Worm (Caenorhabditis elegans) whole organism, late embryonic: ENCODE results near the gene C43H6.4.

ENCODE experiments used
- C08G9.2 ChIP-seq: sonication (generic microtip); optimal IDR thresholded peaks from 2 replicates; lab custom pipeline; 2016; ENCODE audit warnings: mild to moderate bottlenecking, missing genetic modification characterization, moderate library complexity, missing compliant biosample characterization
- C38D4.7 ChIP-seq: fragments of 200-800 bp; sonication (Bioruptor generic); optimal IDR thresholded peaks from 2 replicates; lab custom pipeline; 2018; ENCODE audit warnings: mild to moderate bottlenecking, missing genetic modification characterization, moderate library complexity, missing compliant biosample characterization
- F13H6.1 ChIP-seq: sonication (generic microtip); optimal IDR thresholded peaks from 2 replicates; lab custom pipeline; 2016; ENCODE audit warnings: missing genetic modification characterization, missing compliant biosample characterization
- K02D7.2 ChIP-seq: sonication (generic microtip); optimal IDR thresholded peaks from 2 replicates; lab custom pipeline; 2017; ENCODE audit warnings: mild to moderate bottlenecking, missing genetic modification characterization, missing compliant biosample characterization
- K09A11.1 ChIP-seq: sonication (generic microtip); optimal IDR thresholded peaks from 2 replicates; lab custom pipeline; 2017; ENCODE audit warnings: antibody characterized with exemption, mild to moderate bottlenecking, missing genetic modification characterization, missing compliant biosample characterization; ENCODE audit not compliant: insufficient read depth
- ahr-1 ChIP-seq: sonication (generic microtip); optimal IDR thresholded peaks from 2 replicates; lab custom pipeline; 2016; ENCODE audit warnings: missing genetic modification characterization, missing compliant biosample characterization
- ceh-14 ChIP-seq: sonication (generic microtip); optimal IDR thresholded peaks from 2 replicates; lab custom pipeline; 2016; ENCODE audit warnings: missing genotype, missing genetic modification characterization, missing compliant biosample characterization
- ceh-18 ChIP-seq: sonication (generic microtip); optimal IDR thresholded peaks from 2 replicates; lab custom pipeline; 2016; ENCODE audit warnings: missing genetic modification characterization, missing compliant biosample characterization
- ceh-19 ChIP-seq: fragments of 200-800 bp; sonication (Bioruptor generic); optimal IDR thresholded peaks from 2 replicates; lab custom pipeline; 2018; ENCODE audit warnings: mild to moderate bottlenecking, missing genetic modification characterization, missing compliant biosample characterization
- ceh-2 ChIP-seq: sonication (generic microtip); optimal IDR thresholded peaks from 2 replicates; lab custom pipeline; 2016; ENCODE audit warnings: missing genotype, missing genetic modification characterization, missing compliant biosample characterization
- ceh-22 ChIP-seq: sonication (generic microtip); optimal IDR thresholded peaks from 2 replicates; lab custom pipeline; 2017; ENCODE audit warnings: missing biosample characterization, missing genetic modification characterization
- ceh-24 ChIP-seq: sonication (generic microtip); optimal IDR thresholded peaks from 2 replicates; lab custom pipeline; 2016; ENCODE audit warnings: mild to moderate bottlenecking, missing genetic modification characterization, missing compliant biosample characterization
- ceh-31 ChIP-seq: sonication (generic microtip); optimal IDR thresholded peaks from 2 replicates; lab custom pipeline; 2016; ENCODE audit warnings: missing genetic modification characterization, missing compliant biosample characterization
- ceh-34 ChIP-seq: sonication (generic microtip); optimal IDR thresholded peaks from 2 replicates; lab custom pipeline; 2016; ENCODE audit warnings: mild to moderate bottlenecking, missing genetic modification characterization, missing compliant biosample characterization
- ceh-45 ChIP-seq: fragments of 200-800 bp; sonication (Bioruptor generic); IDR thresholded peaks from 2 replicates; pipeline ENCODE4 v1.3.6; 2022; ENCODE audit warnings: missing genetic modification reagents, missing genetic modification characterization, missing compliant biosample characterization
- ceh-6 ChIP-seq: fragments of 200-800 bp; sonication (Bioruptor generic); optimal IDR thresholded peaks from 2 replicates; lab custom pipeline; 2018; ENCODE audit warnings: mild to moderate bottlenecking, missing genetic modification characterization, missing compliant biosample characterization
- ceh-9 ChIP-seq: sonication (generic microtip); optimal IDR thresholded peaks from 2 replicates; lab custom pipeline; 2016; ENCODE audit warnings: mild to moderate bottlenecking, missing genetic modification characterization, inconsistent platforms, missing compliant biosample characterization
- dve-1 ChIP-seq: sonication (generic microtip); optimal IDR thresholded peaks from 2 replicates; lab custom pipeline; 2017; ENCODE audit warnings: antibody characterized with exemption, mild to moderate bottlenecking, missing genetic modification characterization, missing compliant biosample characterization
- eyg-1 ChIP-seq: sonication (generic microtip); optimal IDR thresholded peaks from 2 replicates; lab custom pipeline; 2016; ENCODE audit warnings: missing genotype, missing genetic modification characterization, missing compliant biosample characterization
- fax-1 ChIP-seq: sonication (generic microtip); optimal IDR thresholded peaks from 2 replicates; lab custom pipeline; 2016; ENCODE audit warnings: missing genotype, missing genetic modification characterization, missing compliant biosample characterization
- fkh-6 ChIP-seq: sonication (generic microtip); optimal IDR thresholded peaks from 2 replicates; lab custom pipeline; 2016; ENCODE audit warnings: missing genetic modification characterization, missing compliant biosample characterization
- gmeb-2 ChIP-seq: sonication (generic microtip); optimal IDR thresholded peaks from 2 replicates; lab custom pipeline; 2016; ENCODE audit warnings: missing genetic modification characterization, inconsistent platforms, missing compliant biosample characterization
- hlh-15 ChIP-seq: sonication (generic microtip); optimal IDR thresholded peaks from 2 replicates; lab custom pipeline; 2016; ENCODE audit warnings: missing genetic modification characterization, missing compliant biosample characterization
- hlh-30 ChIP-seq: sonication (generic microtip); optimal IDR thresholded peaks from 2 replicates; lab custom pipeline; 2017; ENCODE audit warnings: antibody characterized with exemption, missing genetic modification characterization, missing compliant biosample characterization; ENCODE audit not compliant: insufficient read depth
- lim-6 ChIP-seq: sonication (generic microtip); optimal IDR thresholded peaks from 2 replicates; lab custom pipeline; 2016; ENCODE audit warnings: missing genetic modification characterization, missing compliant biosample characterization
- nfya-1 ChIP-seq: sonication (generic microtip); optimal IDR thresholded peaks from 2 replicates; lab custom pipeline; 2017; ENCODE audit warnings: missing genetic modification characterization, mild to moderate bottlenecking, missing compliant biosample characterization, antibody characterized with exemption, moderate library complexity
- nhr-232 ChIP-seq: sonication (generic microtip); optimal IDR thresholded peaks from 2 replicates; lab custom pipeline; 2016; ENCODE audit warnings: missing genetic modification characterization, missing compliant biosample characterization
- pag-3 ChIP-seq: sonication (generic microtip); optimal IDR thresholded peaks from 2 replicates; lab custom pipeline; 2016; ENCODE audit warnings: missing compliant biosample characterization, missing genetic modification characterization, borderline replicate concordance
- pax-1 ChIP-seq: fragments of 150-350 bp; optimal IDR thresholded peaks from 2 replicates; lab custom pipeline; 2014; ENCODE audit warnings: missing biosample characterization, missing genetic modification characterization
- pha-2 ChIP-seq: sonication (generic microtip); optimal IDR thresholded peaks from 2 replicates; lab custom pipeline; 2017; ENCODE audit warnings: mild to moderate bottlenecking, missing genetic modification characterization, missing compliant biosample characterization
- pqm-1 ChIP-seq: sonication (generic microtip); optimal IDR thresholded peaks from 2 replicates; lab custom pipeline; 2016; ENCODE audit warnings: missing genetic modification characterization, missing compliant biosample characterization
- pros-1 ChIP-seq: fragments of 150-350 bp; optimal IDR thresholded peaks from 2 replicates; lab custom pipeline; 2014; ENCODE audit warnings: missing biosample characterization, missing genetic modification reagents, missing genetic modification characterization
- ref-2 ChIP-seq: sonication (generic microtip); optimal IDR thresholded peaks from 2 replicates; lab custom pipeline; 2016; ENCODE audit warnings: missing genetic modification characterization, missing compliant biosample characterization
- sdc-2 ChIP-seq: sonication (generic microtip); optimal IDR thresholded peaks from 2 replicates; lab custom pipeline; 2016; ENCODE audit warnings: missing genotype, missing genetic modification characterization, missing compliant biosample characterization
- sox-4 ChIP-seq: sonication (generic microtip); optimal IDR thresholded peaks from 2 replicates; lab custom pipeline; 2017; ENCODE audit warnings: mild to moderate bottlenecking, missing genetic modification characterization, inconsistent platforms, missing compliant biosample characterization
- syd-9 ChIP-seq: sonication (generic microtip); optimal IDR thresholded peaks from 2 replicates; lab custom pipeline; 2016; ENCODE audit warnings: mild to moderate bottlenecking, missing genetic modification characterization, moderate library complexity, missing compliant biosample characterization
- tbx-2 ChIP-seq: sonication (generic microtip); optimal IDR thresholded peaks from 2 replicates; lab custom pipeline; 2016; ENCODE audit warnings: missing genetic modification characterization, missing compliant biosample characterization
- tbx-7 ChIP-seq: sonication (generic microtip); optimal IDR thresholded peaks from 2 replicates; lab custom pipeline; 2016; ENCODE audit warnings: missing genotype, missing genetic modification characterization, missing compliant biosample characterization
- unc-3 ChIP-seq, 2 experiments: fragments of 200-800 bp in 1 of 2; sonication (Bioruptor generic) in 1 of 2; sonication (generic microtip) in 1 of 2; conservative IDR thresholded peaks in 1 of 2; optimal IDR thresholded peaks in 1 of 2; 2 replicates each; pipeline versions ENCODE4 v1.3.6 to Lab custom; 2016 to 2022; ENCODE audit warnings: missing compliant biosample characterization in 2 of 2, missing genetic modification characterization in 2 of 2, missing genetic modification reagents in 1 of 2
- unc-42 ChIP-seq: sonication (generic microtip); optimal IDR thresholded peaks from 2 replicates; lab custom pipeline; 2016; ENCODE audit warnings: missing genotype, missing genetic modification characterization, missing compliant biosample characterization
- unc-55 ChIP-seq: sonication (generic microtip); optimal IDR thresholded peaks from 2 replicates; lab custom pipeline; 2017; ENCODE audit warnings: missing biosample characterization, missing genetic modification reagents, missing genetic modification characterization
- unc-86 ChIP-seq: sonication (generic microtip); optimal IDR thresholded peaks from 2 replicates; lab custom pipeline; 2016; ENCODE audit warnings: missing genetic modification characterization, missing compliant biosample characterization
- ztf-16 ChIP-seq: sonication (generic microtip); optimal IDR thresholded peaks from 2 replicates; lab custom pipeline; 2017; ENCODE audit warnings: missing genetic modification characterization, missing compliant biosample characterization

The C43H6.4 gene

ce11 chrX:2401883-2402282, 1.9 kb upstream of the C43H6.4 start, which contains the start of gene dhhc-9 (continued):
- TF ChIP-seq ceh-45 (no peak), pag-3 (tag; lab: Kevin White, UChicago) (no peak), C08G9.2 (tag; lab: Kevin White, UChicago) (no peak), gmeb-2 (tag; lab: Kevin White, UChicago) (no peak), dve-1 (tag; lab: Kevin White, UChicago) (no peak), pax-1 (tag; lab: Kevin White, UChicago) (no peak), ref-2 (tag; lab: Kevin White, UChicago) (no peak), nfya-1 (tag; lab: Kevin White, UChicago) (peak; percentile 85), unc-55 (GFP tag; lab: Kevin White, UChicago) (peak; percentile 71), ceh-34 (tag; lab: Kevin White, UChicago) (no peak), ceh-19 (GFP tag; lab: Kevin White, UChicago) (no peak), sdc-2 (tag; lab: Kevin White, UChicago) (peak; percentile 33), sox-4 (tag; lab: Kevin White, UChicago) (no peak)

ce11 chrX:2407167-2407566, 3.3 kb downstream of the C43H6.4 start, which contains the start of gene mtpn-1:
Gene mtpn-1, plus strand, starts transcription at chrX:2407467.
- TF ChIP-seq ceh-9 (tag; lab: Kevin White, UChicago), result no peak
- no peak for TF ChIP-seq fax-1 (tag; lab: Kevin White, UChicago)
- TF ChIP-seq C08G9.2 (tag; lab: Kevin White, UChicago), result no peak
- TF ChIP-seq tbx-7, result no peak
- no peak for TF ChIP-seq ceh-18 (tag; lab: Kevin White, UChicago)
- TF ChIP-seq ztf-16, result no peak
- TF ChIP-seq ceh-14, result no peak
- no peak for TF ChIP-seq nhr-232 (tag; lab: Kevin White, UChicago)
- no peak for TF ChIP-seq pqm-1 (tag; lab: Kevin White, UChicago)

ce11 chrX:2409243-2409741, 5.5 kb downstream of the C43H6.4 start, which contains the start of the genes C43H6.12 and trpp-12:
Gene C43H6.12, plus strand, starts transcription at chrX:2409607.
Gene trpp-12, plus strand, starts transcription at chrX:2409691.
- TF ChIP-seq K09A11.1 (tag; lab: Kevin White, UChicago), result no peak
- no peak for TF ChIP-seq ceh-18 (tag; lab: Kevin White, UChicago)

- TF ChIP-seq fax-1 (tag; lab: Kevin White, UChicago) (no peak), unc-3 (GFP tag; conservative IDR thresholded peaks at IDR 0.05; lab: Robert Waterston, UW) (no peak), unc-3 (tag; optimal IDR thresholded peaks at IDR 0.05; lab: Kevin White, UChicago) (no peak), ceh-22 (tag; lab: Kevin White, UChicago) (no peak), unc-86 (tag; lab: Kevin White, UChicago) (no peak), syd-9 (no peak), ahr-1 (tag; lab: Kevin White, UChicago) (no peak), ceh-14 (no peak), hlh-15 (tag; lab: Kevin White, UChicago) (no peak), ceh-9 (tag; lab: Kevin White, UChicago) (no peak), ref-2 (tag; lab: Kevin White, UChicago) (no peak), ceh-19 (GFP tag; lab: Kevin White, UChicago) (no peak), ceh-24 (no peak), ceh-2 (tag; lab: Kevin White, UChicago) (no peak), unc-42 (tag; lab: Kevin White, UChicago) (no peak)
Measured at ce11 chrX:2410978-2411377, 7.2 kb downstream of the C43H6.4 start.

- TF ChIP-seq nhr-232 (tag; lab: Kevin White, UChicago) (no peak), nfya-1 (tag; lab: Kevin White, UChicago) (no peak), ztf-16 (no peak), ceh-6 (no peak), F13H6.1 (tag; lab: Kevin White, UChicago) (no peak), tbx-2 (tag; lab: Kevin White, UChicago) (no peak), ceh-31 (tag; lab: Kevin White, UChicago) (no peak), pha-2 (tag; lab: Kevin White, UChicago) (no peak), sdc-2 (tag; lab: Kevin White, UChicago) (no peak), ceh-24 (no peak), ceh-14 (no peak), lim-6 (tag; lab: Kevin White, UChicago) (no peak), syd-9 (no peak), C38D4.7 (no peak), K02D7.2 (no peak), hlh-30 (tag; lab: Kevin White, UChicago) (no peak), eyg-1 (no peak), fkh-6 (tag; lab: Kevin White, UChicago) (no peak), pros-1 (no peak)
Measured at ce11 chrX:2413277-2413676, 9.5 kb downstream of the C43H6.4 start, which contains the start of gene hlh-15. Gene hlh-15, minus strand, starts transcription at chrX:2413377.
